Worm (Caenorhabditis elegans) whole organism, L1 larva: Measurements from ENCODE around the gene C42D8.1.

Experiments used
- ama-1 ChIP-seq: fragments of 150-350 bp; optimal IDR thresholded peaks from 2 replicates; lab custom pipeline; 2014
- dpl-1 ChIP-seq, 3 experiments: fragments of 150-350 bp in 2 of 3; sonication (generic microtip) in 1 of 3; optimal IDR thresholded peaks; 2 replicates each; lab custom pipeline; 2014 to 2017; ENCODE audit warnings: missing biosample characterization in 3 of 3, missing genetic modification characterization in 3 of 3, missing genetic modification reagents in 3 of 3
- lin-39 ChIP-seq: fragments of 150-350 bp; optimal IDR thresholded peaks from 2 replicates; lab custom pipeline; 2014; ENCODE audit warnings: missing biosample characterization, missing genetic modification reagents, missing genetic modification characterization
- nhr-85 ChIP-seq: sonication (generic microtip); peaks from one replicate; lab custom pipeline; 2016; ENCODE audit warnings: missing genetic modification characterization, inconsistent platforms, missing compliant biosample characterization
- unc-130 ChIP-seq: fragments of 150-350 bp; optimal IDR thresholded peaks from 2 replicates; lab custom pipeline; 2017; ENCODE audit warnings: missing biosample characterization, missing genetic modification characterization, inconsistent platforms
- zip-4 ChIP-seq: fragments of 200-800 bp; sonication (Bioruptor generic); optimal IDR thresholded peaks from 2 replicates; lab custom pipeline; 2018; ENCODE audit warnings: mild to moderate bottlenecking, missing genetic modification characterization, moderate library complexity, missing compliant biosample characterization
- ztf-11 ChIP-seq, 2 experiments: sonication (generic microtip); optimal IDR thresholded peaks; 2 replicates each; lab custom pipeline; 2016 to 2017; ENCODE audit warnings: missing genetic modification characterization in 2 of 2, missing biosample characterization in 1 of 2, missing compliant biosample characterization in 1 of 2

DNA sequence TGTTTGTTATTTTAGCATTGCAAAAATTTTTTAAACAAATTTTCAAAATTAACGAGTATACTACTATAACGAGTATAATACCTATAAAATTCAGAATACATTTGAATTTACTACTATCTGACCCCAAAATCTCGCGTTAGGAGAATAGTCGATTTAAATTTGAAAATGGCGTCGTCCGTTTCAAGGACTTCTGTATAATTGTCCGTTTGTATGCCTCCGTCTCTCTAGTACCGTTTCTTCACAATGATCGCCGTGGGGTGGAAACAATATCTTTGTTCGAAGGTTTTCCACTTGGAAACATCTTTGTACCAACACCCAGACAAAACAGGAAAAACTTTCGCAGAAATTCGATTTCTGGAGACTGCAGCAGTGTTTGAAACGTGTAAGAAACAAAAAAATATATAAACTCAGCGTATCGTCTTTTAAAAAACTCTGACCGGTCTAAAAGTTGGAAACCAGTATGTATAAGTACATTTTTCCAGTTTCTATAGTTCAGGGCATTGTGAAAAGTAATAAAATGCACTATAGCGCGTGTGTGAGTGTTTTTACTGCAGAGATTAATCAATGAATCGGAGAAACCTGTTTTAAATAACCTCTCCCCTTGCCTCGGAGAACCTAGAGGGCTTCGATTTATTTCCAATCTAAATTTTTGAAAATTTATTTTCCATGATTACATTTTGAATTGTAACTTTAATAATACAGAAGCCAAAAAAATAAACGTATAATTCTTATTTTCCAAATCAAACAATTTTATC lies 28.6 kb downstream of the C42D8.1 start:
- TF ChIP-seq unc-130 (tag; lab: Kevin White, UChicago) (no peak), zip-4 (GFP tag; lab: Kevin White, UChicago) (no peak), dpl-1 (GFP tag; optimal IDR thresholded peaks at IDR 0.05; lab: Kevin White, UChicago) (no peak), ztf-11 (tag; optimal IDR thresholded peaks at IDR 0.05; lab: Kevin White, UChicago) (no peak), nhr-85 (tag; lab: Kevin White, UChicago) (peak; percentile 89), lin-39 (tag; lab: Kevin White, UChicago) (no peak), ama-1 (lab: Kevin White, UChicago) (no peak)
